Worm (Caenorhabditis elegans) whole organism, L2 larva: Measurements from ENCODE around the gene F22F4.5.

ENCODE experiments used
- R02D3.7 ChIP-seq: fragments of 150-350 bp; optimal IDR thresholded peaks from 2 replicates; lab custom pipeline; 2014; ENCODE audit warnings: missing biosample characterization, missing genetic modification characterization
- ama-1 ChIP-seq: fragments of 150-350 bp; optimal IDR thresholded peaks from 2 replicates; lab custom pipeline; 2018; ENCODE audit warnings: inconsistent platforms
- ceh-16 ChIP-seq: fragments of 150-350 bp; optimal IDR thresholded peaks from 2 replicates; lab custom pipeline; 2014; ENCODE audit warnings: missing biosample characterization, missing genetic modification characterization
- elt-1 ChIP-seq: fragments of 150-350 bp; optimal IDR thresholded peaks from 2 replicates; lab custom pipeline; 2014; ENCODE audit warnings: missing biosample characterization, missing genetic modification characterization
- elt-3 ChIP-seq: sonication (generic microtip); optimal IDR thresholded peaks from 2 replicates; lab custom pipeline; 2017; ENCODE audit warnings: missing biosample characterization, missing genetic modification characterization
- mab-5 ChIP-seq: fragments of 150-350 bp; optimal IDR thresholded peaks from 2 replicates; lab custom pipeline; 2014; ENCODE audit warnings: missing biosample characterization, missing genetic modification characterization
- nhr-11 ChIP-seq: fragments of 150-350 bp; optimal IDR thresholded peaks from 2 replicates; lab custom pipeline; 2014; ENCODE audit warnings: missing biosample characterization, missing genetic modification characterization
- nhr-23 ChIP-seq: fragments of 150-350 bp; optimal IDR thresholded peaks from 2 replicates; lab custom pipeline; 2014; ENCODE audit warnings: missing biosample characterization, missing genetic modification reagents, missing genetic modification characterization
- nhr-25 ChIP-seq: fragments of 150-350 bp; sonication (generic microtip); optimal IDR thresholded peaks from 3 replicates; lab custom pipeline; 2014; ENCODE audit warnings: missing biosample characterization, missing genetic modification characterization
- unc-62 ChIP-seq: fragments of 150-350 bp; optimal IDR thresholded peaks from 2 replicates; lab custom pipeline; 2014; ENCODE audit warnings: missing biosample characterization, missing genetic modification reagents, missing genetic modification characterization

- peak; percentile 0 for TF ChIP-seq ama-1 (lab: Kevin White, UChicago)
- no peak for TF ChIP-seq elt-3 (tag; lab: Kevin White, UChicago)
- TF ChIP-seq unc-62 (GFP tag; lab: Kevin White, UChicago) = no peak
- no peak for TF ChIP-seq elt-1 (tag; lab: Kevin White, UChicago)
- no peak for TF ChIP-seq nhr-11 (tag; lab: Kevin White, UChicago)
- TF ChIP-seq nhr-23 (tag; lab: Kevin White, UChicago) = no peak
- TF ChIP-seq R02D3.7 (tag; lab: Kevin White, UChicago) = no peak
- no peak for TF ChIP-seq ceh-16 (tag; lab: Kevin White, UChicago)
- no peak for TF ChIP-seq nhr-25 (tag; lab: Kevin White, UChicago)
- no peak for TF ChIP-seq mab-5 (tag; lab: Kevin White, UChicago)
Observed at ce11 chrX:5943908-5944307, 48.8 kb downstream of the F22F4.5 start.
